Worm (Caenorhabditis elegans) whole organism, late embryonic: ENCODE results near the gene aakb-2.
A peak's percentile ranks its signal among the peaks of the same experiment; 100 is the strongest.

Source experiments
- C08G9.2 ChIP-seq: sonication (generic microtip); optimal IDR thresholded peaks from 2 replicates; lab custom pipeline; 2016; ENCODE audit warnings: mild to moderate bottlenecking, missing genetic modification characterization, moderate library complexity, missing compliant biosample characterization
- C38D4.7 ChIP-seq: fragments of 200-800 bp; sonication (Bioruptor generic); optimal IDR thresholded peaks from 2 replicates; lab custom pipeline; 2018; ENCODE audit warnings: mild to moderate bottlenecking, missing genetic modification characterization, moderate library complexity, missing compliant biosample characterization
- F13H6.1 ChIP-seq: sonication (generic microtip); optimal IDR thresholded peaks from 2 replicates; lab custom pipeline; 2016; ENCODE audit warnings: missing genetic modification characterization, missing compliant biosample characterization
- K09A11.1 ChIP-seq: sonication (generic microtip); optimal IDR thresholded peaks from 2 replicates; lab custom pipeline; 2017; ENCODE audit warnings: antibody characterized with exemption, mild to moderate bottlenecking, missing genetic modification characterization, missing compliant biosample characterization; ENCODE audit not compliant: insufficient read depth
- ama-1 ChIP-seq: fragments of 150-350 bp; optimal IDR thresholded peaks from 2 replicates; lab custom pipeline; 2014
- ceh-18 ChIP-seq: sonication (generic microtip); optimal IDR thresholded peaks from 2 replicates; lab custom pipeline; 2016; ENCODE audit warnings: missing genetic modification characterization, missing compliant biosample characterization
- ceh-2 ChIP-seq: sonication (generic microtip); optimal IDR thresholded peaks from 2 replicates; lab custom pipeline; 2016; ENCODE audit warnings: missing genotype, missing genetic modification characterization, missing compliant biosample characterization
- ceh-22 ChIP-seq: sonication (generic microtip); optimal IDR thresholded peaks from 2 replicates; lab custom pipeline; 2017; ENCODE audit warnings: missing biosample characterization, missing genetic modification characterization
- ceh-24 ChIP-seq: sonication (generic microtip); optimal IDR thresholded peaks from 2 replicates; lab custom pipeline; 2016; ENCODE audit warnings: mild to moderate bottlenecking, missing genetic modification characterization, missing compliant biosample characterization
- ceh-31 ChIP-seq: sonication (generic microtip); optimal IDR thresholded peaks from 2 replicates; lab custom pipeline; 2016; ENCODE audit warnings: missing genetic modification characterization, missing compliant biosample characterization
- ceh-34 ChIP-seq: sonication (generic microtip); optimal IDR thresholded peaks from 2 replicates; lab custom pipeline; 2016; ENCODE audit warnings: mild to moderate bottlenecking, missing genetic modification characterization, missing compliant biosample characterization
- ceh-48 ChIP-seq: sonication (generic microtip); optimal IDR thresholded peaks from 2 replicates; lab custom pipeline; 2016; ENCODE audit warnings: missing genetic modification characterization, inconsistent platforms, missing compliant biosample characterization
- dve-1 ChIP-seq: sonication (generic microtip); optimal IDR thresholded peaks from 2 replicates; lab custom pipeline; 2017; ENCODE audit warnings: antibody characterized with exemption, mild to moderate bottlenecking, missing genetic modification characterization, missing compliant biosample characterization
- elt-2 ChIP-seq: sonication (generic microtip); optimal IDR thresholded peaks from 2 replicates; lab custom pipeline; 2016; ENCODE audit warnings: missing genetic modification reagents, missing genetic modification characterization, missing compliant biosample characterization
- eyg-1 ChIP-seq: sonication (generic microtip); optimal IDR thresholded peaks from 2 replicates; lab custom pipeline; 2016; ENCODE audit warnings: missing genotype, missing genetic modification characterization, missing compliant biosample characterization
- fkh-10 ChIP-seq: fragments of 150-350 bp; optimal IDR thresholded peaks from 2 replicates; lab custom pipeline; 2014; ENCODE audit warnings: missing biosample characterization, missing genetic modification reagents, missing genetic modification characterization
- fkh-6 ChIP-seq: sonication (generic microtip); optimal IDR thresholded peaks from 2 replicates; lab custom pipeline; 2016; ENCODE audit warnings: missing genetic modification characterization, missing compliant biosample characterization
- hlh-30 ChIP-seq: sonication (generic microtip); optimal IDR thresholded peaks from 2 replicates; lab custom pipeline; 2017; ENCODE audit warnings: antibody characterized with exemption, missing genetic modification characterization, missing compliant biosample characterization; ENCODE audit not compliant: insufficient read depth
- mec-3 ChIP-seq: sonication (generic microtip); optimal IDR thresholded peaks from 2 replicates; lab custom pipeline; 2016; ENCODE audit warnings: borderline replicate concordance, missing genetic modification characterization, missing compliant biosample characterization
- nfya-1 ChIP-seq: sonication (generic microtip); optimal IDR thresholded peaks from 2 replicates; lab custom pipeline; 2017; ENCODE audit warnings: missing genetic modification characterization, mild to moderate bottlenecking, missing compliant biosample characterization, antibody characterized with exemption, moderate library complexity
- nhr-11 ChIP-seq: fragments of 150-350 bp; optimal IDR thresholded peaks from 2 replicates; lab custom pipeline; 2014; ENCODE audit warnings: missing biosample characterization, missing genetic modification characterization
- nhr-232 ChIP-seq: sonication (generic microtip); optimal IDR thresholded peaks from 2 replicates; lab custom pipeline; 2016; ENCODE audit warnings: missing genetic modification characterization, missing compliant biosample characterization
- npax-4 ChIP-seq: sonication (generic microtip); optimal IDR thresholded peaks from 2 replicates; lab custom pipeline; 2016; ENCODE audit warnings: missing genetic modification characterization, missing compliant biosample characterization
- odd-2 ChIP-seq: sonication (generic microtip); optimal IDR thresholded peaks from 2 replicates; lab custom pipeline; 2017; ENCODE audit warnings: antibody characterized with exemption, mild to moderate bottlenecking, missing genetic modification characterization, missing compliant biosample characterization
- pag-3 ChIP-seq: sonication (generic microtip); optimal IDR thresholded peaks from 2 replicates; lab custom pipeline; 2016; ENCODE audit warnings: missing compliant biosample characterization, missing genetic modification characterization, borderline replicate concordance
- pat-9 ChIP-seq: fragments of 200-800 bp; sonication (Bioruptor generic); optimal IDR thresholded peaks from 2 replicates; lab custom pipeline; 2018; ENCODE audit warnings: mild to moderate bottlenecking, missing genetic modification characterization, moderate library complexity, missing compliant biosample characterization
- rnt-1 ChIP-seq: sonication (generic microtip); optimal IDR thresholded peaks from 2 replicates; lab custom pipeline; 2016; ENCODE audit warnings: missing genetic modification characterization, missing compliant biosample characterization
- sox-2 ChIP-seq: fragments of 200-800 bp; sonication (Bioruptor generic); IDR thresholded peaks from 2 replicates; pipeline ENCODE4 v1.3.6; 2022; ENCODE audit warnings: missing genetic modification reagents, missing genetic modification characterization, missing compliant biosample characterization
- sox-4 ChIP-seq: sonication (generic microtip); optimal IDR thresholded peaks from 2 replicates; lab custom pipeline; 2017; ENCODE audit warnings: mild to moderate bottlenecking, missing genetic modification characterization, inconsistent platforms, missing compliant biosample characterization
- tbx-2 ChIP-seq: sonication (generic microtip); optimal IDR thresholded peaks from 2 replicates; lab custom pipeline; 2016; ENCODE audit warnings: missing genetic modification characterization, missing compliant biosample characterization
- tbx-7 ChIP-seq: sonication (generic microtip); optimal IDR thresholded peaks from 2 replicates; lab custom pipeline; 2016; ENCODE audit warnings: missing genotype, missing genetic modification characterization, missing compliant biosample characterization
- ttx-3 ChIP-seq: sonication (generic microtip); optimal IDR thresholded peaks from 2 replicates; lab custom pipeline; 2016; ENCODE audit warnings: missing genetic modification reagents, missing genetic modification characterization, missing compliant biosample characterization
- unc-55 ChIP-seq: sonication (generic microtip); optimal IDR thresholded peaks from 2 replicates; lab custom pipeline; 2017; ENCODE audit warnings: missing biosample characterization, missing genetic modification reagents, missing genetic modification characterization
- zip-5 ChIP-seq: sonication (generic microtip); optimal IDR thresholded peaks from 2 replicates; lab custom pipeline; 2016; ENCODE audit warnings: missing genetic modification characterization, missing compliant biosample characterization
- ztf-16 ChIP-seq: sonication (generic microtip); optimal IDR thresholded peaks from 2 replicates; lab custom pipeline; 2017; ENCODE audit warnings: missing genetic modification characterization, missing compliant biosample characterization

aakb-2 gene

ce11 chrIII:11194123-11194522 lies 42.8 kb upstream of the aakb-2 start:
- peak; percentile 93 for TF ChIP-seq dve-1 (tag; lab: Kevin White, UChicago)
- no peak for TF ChIP-seq hlh-30 (tag; lab: Kevin White, UChicago)
- no peak for TF ChIP-seq sox-4 (tag; lab: Kevin White, UChicago)
- TF ChIP-seq nfya-1 (tag; lab: Kevin White, UChicago), result no peak
- TF ChIP-seq ztf-16 (tag; lab: Kevin White, UChicago), result no peak
- TF ChIP-seq sox-2 (GFP tag; lab: Robert Waterston, UW), result no peak
- TF ChIP-seq tbx-7, result no peak
- no peak for TF ChIP-seq F13H6.1 (tag; lab: Kevin White, UChicago)
- no peak for TF ChIP-seq tbx-2 (tag; lab: Kevin White, UChicago)

- TF ChIP-seq C38D4.7 (GFP tag; lab: Kevin White, UChicago), result no peak
Measured at ce11 chrIII:11195140-11195539, 41.8 kb upstream of the aakb-2 start, which contains the start of gene tra-1. Gene tra-1, minus strand, starts transcription at chrIII:11195201.

- TF ChIP-seq fkh-6 (no peak), ceh-18 (no peak), ceh-31 (tag; lab: Kevin White, UChicago) (no peak), pag-3 (tag; lab: Kevin White, UChicago) (no peak), nhr-232 (tag; lab: Kevin White, UChicago) (no peak), elt-2 (tag; lab: Kevin White, UChicago) (peak; percentile 72), ceh-48 (no peak), unc-55 (GFP tag; lab: Kevin White, UChicago) (no peak), ceh-22 (no peak)
- TF ChIP-seq, all 69 proteins: peak for 1
Measured at ce11 chrIII:11195553-11195952, 41.4 kb upstream of the aakb-2 start.

ce11 chrIII:11197327-11197726 lies 39.6 kb upstream of the aakb-2 start:
- TF ChIP-seq pag-3 (tag; lab: Kevin White, UChicago), result no peak
- TF ChIP-seq C08G9.2 (tag; lab: Kevin White, UChicago), result no peak
- TF ChIP-seq ceh-31 (tag; lab: Kevin White, UChicago), result no peak
- TF ChIP-seq, all 69 proteins: peak for 0

- TF ChIP-seq ceh-2 (tag; lab: Kevin White, UChicago) (no peak), ttx-3 (tag; lab: Kevin White, UChicago) (no peak), C08G9.2 (tag; lab: Kevin White, UChicago) (no peak), nhr-232 (tag; lab: Kevin White, UChicago) (no peak), sox-2 (GFP tag; lab: Robert Waterston, UW) (no peak), odd-2 (no peak), eyg-1 (tag; lab: Kevin White, UChicago) (no peak), zip-5 (tag; lab: Kevin White, UChicago) (no peak), mec-3 (tag; lab: Kevin White, UChicago) (no peak), fkh-10 (GFP tag; lab: Kevin White, UChicago) (no peak), tbx-7 (no peak), npax-4 (no peak), ama-1 (no peak), ceh-24 (tag; lab: Kevin White, UChicago) (no peak)
Measured at ce11 chrIII:11200879-11201518, 35.9 kb upstream of the aakb-2 start.

- TF ChIP-seq nfya-1 (tag; lab: Kevin White, UChicago), result peak; percentile 21
- peak; percentile 8 for TF ChIP-seq pat-9 (tag; lab: Kevin White, UChicago)
- peak; percentile 20 for TF ChIP-seq ceh-34 (tag; lab: Kevin White, UChicago)
- TF ChIP-seq nhr-11, result no peak
- peak; percentile 33 for TF ChIP-seq ceh-18
- no peak for TF ChIP-seq rnt-1
- TF ChIP-seq K09A11.1 (tag; lab: Kevin White, UChicago), result no peak
- no peak for TF ChIP-seq sox-4 (tag; lab: Kevin White, UChicago)
- TF ChIP-seq tbx-7, result no peak
- no peak for TF ChIP-seq fkh-6
- TF ChIP-seq dve-1 (tag; lab: Kevin White, UChicago), result no peak
Measured at ce11 chrIII:11202992-11203391, 34.0 kb upstream of the aakb-2 start.
